Worm (Caenorhabditis elegans): ENCODE data around the gene Y54F10AM.15.

Y54F10AM.15 gene

DNA sequence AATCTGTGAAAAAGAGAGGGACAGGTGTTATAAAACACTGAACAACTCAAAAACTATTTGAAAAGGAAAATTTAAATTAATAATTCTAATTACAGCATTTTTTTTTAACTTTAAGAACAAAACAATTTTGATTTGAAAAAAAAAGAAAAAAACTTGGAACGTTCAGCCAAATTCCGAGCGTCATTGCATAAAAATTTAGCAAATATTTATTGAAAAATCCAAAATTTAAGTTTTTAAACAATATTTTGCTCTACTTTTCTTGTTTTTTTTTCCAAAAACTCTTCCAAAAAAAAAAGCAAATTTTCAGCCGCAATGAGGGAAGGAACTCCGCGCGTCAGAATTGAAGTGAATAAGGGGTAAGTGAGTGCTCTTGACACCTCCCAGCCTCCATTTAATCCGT is 21.1 kb upstream of the Y54F10AM.15 start, which contains the start of gene feh-1:
feh-1 (plus strand) TSS at position 301 of the 400 bp plus-strand sequence.
- no peak for TF ChIP-seq dao-5 (tag; optimal IDR thresholded peaks at IDR 0.05)
- no peak for TF ChIP-seq W03F9.2 (tag; optimal IDR thresholded peaks at IDR 0.05)
- TF ChIP-seq him-1 (tag; optimal IDR thresholded peaks at IDR 0.05) = no peak

DNA sequence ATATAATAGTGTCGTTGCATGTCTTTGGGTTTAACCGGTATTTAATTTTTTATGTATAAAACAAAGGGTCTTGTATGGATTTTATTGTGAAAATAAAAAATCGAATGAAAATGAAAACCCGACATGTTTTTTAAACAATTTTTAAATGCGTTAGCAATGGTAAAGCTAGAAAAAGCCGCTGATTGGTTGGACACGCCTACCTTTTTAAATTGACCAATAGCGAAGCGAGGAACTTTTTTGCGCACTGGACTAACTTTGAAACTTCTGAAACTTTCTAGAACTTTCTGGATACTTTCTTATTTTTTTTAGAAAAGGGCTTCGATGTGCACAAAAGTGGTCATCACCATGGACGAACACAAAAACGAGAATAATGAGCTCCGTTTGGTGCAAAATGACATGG is 17.8 kb upstream of the Y54F10AM.15 start:
- TF ChIP-seq him-1 (tag; optimal IDR thresholded peaks at IDR 0.05) = no peak
- no peak for TF ChIP-seq dao-5 (tag; optimal IDR thresholded peaks at IDR 0.05)
- TF ChIP-seq W03F9.2 (tag; optimal IDR thresholded peaks at IDR 0.05) = no peak

ce11 chrIII:2540520-2540919 is 12.0 kb upstream of the Y54F10AM.15 start:
- TF ChIP-seq dao-5 (tag; optimal IDR thresholded peaks at IDR 0.05) (no peak), W03F9.2 (tag; optimal IDR thresholded peaks at IDR 0.05) (no peak), him-1 (tag; optimal IDR thresholded peaks at IDR 0.05) (no peak)

- TF ChIP-seq W03F9.2 (tag; optimal IDR thresholded peaks at IDR 0.05) (no peak), him-1 (tag; optimal IDR thresholded peaks at IDR 0.05) (peak; percentile 49)
Measured at ce11 chrIII:2535122-2535521, 6.6 kb upstream of the Y54F10AM.15 start.

- no peak for TF ChIP-seq dao-5 (tag; optimal IDR thresholded peaks at IDR 0.05)
- peak; percentile 88 for TF ChIP-seq him-1 (tag; optimal IDR thresholded peaks at IDR 0.05)
Measured at ce11 chrIII:2532716-2533115, 4.2 kb upstream of the Y54F10AM.15 start.

DNA sequence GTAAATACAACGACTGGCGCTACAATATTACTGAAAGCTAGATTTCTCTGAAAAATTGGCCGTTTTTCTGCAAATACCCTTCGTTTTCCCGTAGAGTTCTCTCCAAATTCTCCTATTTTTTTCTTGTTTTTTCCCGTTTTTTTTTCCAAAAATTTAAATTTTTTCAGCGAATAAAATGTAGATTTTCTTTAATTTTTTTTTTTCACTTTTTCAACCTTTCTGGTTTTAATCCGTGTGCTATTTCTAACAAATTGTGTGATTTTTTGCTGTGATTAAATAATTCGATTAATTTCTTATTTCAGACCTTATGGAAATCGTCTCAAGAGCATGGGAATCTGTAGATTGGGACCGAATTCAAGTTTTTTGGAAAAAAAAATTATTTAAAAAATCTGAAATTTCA is 1.8 kb upstream of the Y54F10AM.15 start, which contains the start of gene cone-1:
cone-1 (plus strand) TSS at position 301 of the 400 bp plus-strand sequence.
- no peak for TF ChIP-seq dao-5 (tag; optimal IDR thresholded peaks at IDR 0.05)
- TF ChIP-seq W03F9.2 (tag; optimal IDR thresholded peaks at IDR 0.05) = no peak
- no peak for TF ChIP-seq him-1 (tag; optimal IDR thresholded peaks at IDR 0.05)

DNA sequence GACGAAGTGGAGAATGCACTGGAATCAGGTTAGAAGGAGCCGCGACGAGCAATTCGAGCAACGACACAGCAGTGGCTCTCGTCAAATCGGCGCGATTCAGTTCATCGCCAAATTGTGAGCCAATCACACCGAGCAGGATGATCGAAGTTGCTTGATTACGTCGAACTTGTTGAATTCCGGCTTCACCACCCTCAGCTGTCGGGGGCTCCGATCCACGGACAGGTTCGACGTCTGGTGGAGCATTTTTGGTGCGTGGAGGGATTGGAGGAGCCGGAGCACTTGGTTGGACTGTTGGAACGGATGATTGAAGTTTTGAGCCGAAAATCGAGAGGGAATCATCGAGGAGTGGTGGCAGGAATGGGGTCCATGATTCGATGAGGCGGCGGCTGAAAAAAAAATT is 13.0 kb downstream of the Y54F10AM.15 start:
- TF ChIP-seq him-1 (tag; optimal IDR thresholded peaks at IDR 0.05) (no peak), W03F9.2 (tag; optimal IDR thresholded peaks at IDR 0.05) (no peak), dao-5 (tag; optimal IDR thresholded peaks at IDR 0.05) (no peak)

- TF ChIP-seq him-1 (tag; optimal IDR thresholded peaks at IDR 0.05) (no peak), dao-5 (tag; optimal IDR thresholded peaks at IDR 0.05) (no peak), W03F9.2 (tag; optimal IDR thresholded peaks at IDR 0.05) (no peak)
Measured at ce11 chrIII:2508518-2508917, 20.0 kb downstream of the Y54F10AM.15 start, which contains the start of gene Y54F10AM.6. TSS of gene Y54F10AM.6 (plus strand) at chrIII:2508818.

ce11 chrIII:2507938-2508337 is 20.5 kb downstream of the Y54F10AM.15 start, which contains the start of gene Y54F10AM.8:
TSS of gene Y54F10AM.8 (minus strand) at chrIII:2507972.
- TF ChIP-seq W03F9.2 (tag; optimal IDR thresholded peaks at IDR 0.05) (no peak), him-1 (tag; optimal IDR thresholded peaks at IDR 0.05) (no peak), dao-5 (tag; optimal IDR thresholded peaks at IDR 0.05) (no peak)

DNA sequence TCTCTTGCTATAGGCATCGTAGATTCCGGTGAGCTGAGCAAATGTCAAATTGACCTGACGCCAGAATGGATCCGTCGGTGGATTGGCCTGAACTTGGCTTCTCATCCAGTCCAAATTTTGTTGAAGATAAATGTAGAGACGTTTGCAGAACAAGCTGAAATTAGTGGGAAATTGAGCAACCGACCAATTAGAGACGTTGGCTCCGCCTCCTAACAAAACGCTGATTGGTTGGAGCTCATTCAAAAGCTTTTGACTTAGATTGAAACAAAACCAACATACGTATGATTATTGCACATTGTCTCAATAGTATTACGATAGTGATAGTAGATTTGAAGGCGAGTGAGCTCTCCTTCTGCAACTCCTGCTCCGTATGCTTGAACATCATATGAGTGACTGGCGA is 22.0 kb downstream of the Y54F10AM.15 start:
- TF ChIP-seq W03F9.2 (tag; optimal IDR thresholded peaks at IDR 0.05) = no peak
- TF ChIP-seq dao-5 (tag; optimal IDR thresholded peaks at IDR 0.05) = no peak
- no peak for TF ChIP-seq him-1 (tag; optimal IDR thresholded peaks at IDR 0.05)

ce11 chrIII:2487046-2487760 is 41.3 kb downstream of the Y54F10AM.15 start, which contains the start of gene Y54F10AL.1:
TSS of gene Y54F10AL.1 (plus strand) at chrIII:2487710.
- TF ChIP-seq dao-5 (tag; optimal IDR thresholded peaks at IDR 0.05) = no peak

DNA sequence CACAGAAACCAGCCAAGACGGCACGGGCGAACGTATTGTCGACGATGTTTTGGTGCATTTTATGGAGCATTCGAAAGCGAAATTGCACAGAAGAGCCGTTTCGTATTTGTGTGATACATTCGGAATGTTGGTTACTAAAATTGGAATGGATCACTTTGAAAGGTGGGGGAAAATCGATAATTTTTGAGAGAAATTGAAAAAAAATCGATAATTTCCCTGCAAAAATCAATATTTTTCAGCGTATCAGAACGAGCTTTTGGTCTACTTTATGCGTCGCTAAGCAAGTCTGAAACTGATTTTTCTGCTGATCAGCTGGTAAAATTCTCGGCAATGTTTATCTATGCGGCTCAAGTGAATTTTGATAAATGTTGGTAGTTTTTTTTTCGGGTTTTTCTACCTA is 45.7 kb downstream of the Y54F10AM.15 start:
- no peak for TF ChIP-seq W03F9.2 (tag; optimal IDR thresholded peaks at IDR 0.05)
- TF ChIP-seq dao-5 (tag; optimal IDR thresholded peaks at IDR 0.05) = no peak
- no peak for TF ChIP-seq him-1 (tag; optimal IDR thresholded peaks at IDR 0.05)

DNA sequence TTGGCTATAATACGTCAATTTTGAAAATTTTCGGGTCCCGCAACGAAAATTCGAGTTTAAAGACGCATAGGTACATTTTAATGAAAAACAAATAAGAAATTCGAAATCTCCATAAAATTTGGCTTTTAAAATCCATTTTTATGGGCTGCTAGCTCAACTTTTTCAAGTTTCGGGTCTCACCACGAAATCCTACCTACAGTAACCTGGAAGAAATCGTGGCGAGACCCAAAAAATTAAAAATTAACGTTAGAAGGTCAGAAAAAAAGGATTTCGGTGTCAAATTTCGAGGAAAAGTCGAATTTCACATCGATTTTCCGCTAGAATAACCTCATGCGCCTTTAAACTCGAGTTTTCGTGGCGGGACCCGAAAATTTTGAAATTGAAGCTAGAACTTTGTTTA is 46.3 kb downstream of the Y54F10AM.15 start:
- TF ChIP-seq W03F9.2 (tag; optimal IDR thresholded peaks at IDR 0.05) (no peak), dao-5 (tag; optimal IDR thresholded peaks at IDR 0.05) (no peak), him-1 (tag; optimal IDR thresholded peaks at IDR 0.05) (no peak)
